Worm (Caenorhabditis elegans) whole organism, L4 larva: ENCODE measurements around the gene T26H8.5.

Experiments used
- F37D6.2 ChIP-seq: sonication (generic microtip); optimal IDR thresholded peaks from 2 replicates; lab custom pipeline; 2016; ENCODE audit warnings: mild to moderate bottlenecking, missing genetic modification characterization, missing compliant biosample characterization
- T20F7.1 ChIP-seq: fragments of 200-800 bp; sonication (Bioruptor generic); optimal IDR thresholded peaks from 2 replicates; lab custom pipeline; 2018; ENCODE audit warnings: mild to moderate bottlenecking, missing genetic modification characterization, missing compliant biosample characterization
- arid-1 ChIP-seq: fragments of 200-800 bp; sonication (Bioruptor generic); conservative IDR thresholded peaks from 2 replicates; pipeline ENCODE4 v1.3.6; 2022; ENCODE audit warnings: missing genetic modification reagents, missing genetic modification characterization, missing compliant biosample characterization
- ceh-20 ChIP-seq: fragments of 200-800 bp; sonication (Bioruptor generic); IDR thresholded peaks from 2 replicates; pipeline ENCODE4 v1.3.6; 2022; ENCODE audit warnings: missing genetic modification reagents, missing genetic modification characterization, missing compliant biosample characterization
- ceh-28 ChIP-seq: fragments of 150-350 bp; optimal IDR thresholded peaks from 2 replicates; lab custom pipeline; 2014; ENCODE audit warnings: missing biosample characterization, missing genetic modification reagents, missing genetic modification characterization
- ceh-32 ChIP-seq: sonication (generic microtip); optimal IDR thresholded peaks from 2 replicates; lab custom pipeline; 2016; ENCODE audit warnings: mild to moderate bottlenecking, missing genetic modification characterization, missing compliant biosample characterization; ENCODE audit not compliant: poor library complexity
- ceh-62 ChIP-seq: sonication (generic microtip); optimal IDR thresholded peaks from 2 replicates; lab custom pipeline; 2017; ENCODE audit warnings: missing biosample characterization, missing genetic modification characterization
- cey-2 ChIP-seq: sonication (generic microtip); optimal IDR thresholded peaks from 3 replicates; lab custom pipeline; 2017; ENCODE audit warnings: missing genetic modification characterization, mild to moderate bottlenecking, missing compliant biosample characterization, antibody characterized with exemption, borderline replicate concordance; ENCODE audit not compliant: insufficient read depth
- daf-8 ChIP-seq: fragments of 200-800 bp; sonication (Bioruptor generic); IDR thresholded peaks from 2 replicates; pipeline ENCODE4 v1.3.6; 2022; ENCODE audit warnings: missing genetic modification characterization, missing compliant biosample characterization
- dmd-6 ChIP-seq: fragments of 200-800 bp; sonication (Bioruptor generic); IDR thresholded peaks from 2 replicates; pipeline ENCODE4 v1.3.6; 2022; ENCODE audit warnings: missing genetic modification reagents, missing genetic modification characterization, missing compliant biosample characterization
- dpl-1 ChIP-seq: fragments of 150-350 bp; optimal IDR thresholded peaks from 2 replicates; lab custom pipeline; 2014; ENCODE audit warnings: missing biosample characterization, missing genetic modification reagents, missing genetic modification characterization
- dve-1 ChIP-seq: sonication (generic microtip); optimal IDR thresholded peaks from 2 replicates; lab custom pipeline; 2017; ENCODE audit warnings: antibody characterized with exemption, mild to moderate bottlenecking, missing genetic modification characterization, missing compliant biosample characterization; ENCODE audit not compliant: insufficient read depth
- egl-43 ChIP-seq: fragments of 200-800 bp; sonication (Bioruptor generic); IDR thresholded peaks from 2 replicates; pipeline ENCODE4 v1.3.6; 2022; ENCODE audit warnings: missing genetic modification reagents, missing genetic modification characterization, missing compliant biosample characterization
- hmg-1.1 ChIP-seq: fragments of 200-800 bp; sonication (Bioruptor generic); IDR thresholded peaks from 2 replicates; pipeline ENCODE4 v1.3.6; 2022; ENCODE audit warnings: missing genetic modification reagents, missing genetic modification characterization, missing compliant biosample characterization
- lim-7 ChIP-seq: fragments of 200-800 bp; sonication (Bioruptor generic); IDR thresholded peaks from 2 replicates; pipeline ENCODE4 v1.3.6; 2022; ENCODE audit warnings: missing genetic modification characterization, missing compliant biosample characterization
- lin-13 ChIP-seq: fragments of 150-350 bp; optimal IDR thresholded peaks from 2 replicates; lab custom pipeline; 2014; ENCODE audit warnings: missing biosample characterization, missing genetic modification reagents, missing genetic modification characterization
- lin-38 ChIP-seq: fragments of 200-800 bp; sonication (Bioruptor generic); IDR thresholded peaks from 2 replicates; pipeline ENCODE4 v1.3.6; 2022; ENCODE audit warnings: missing genetic modification reagents, missing genetic modification characterization, missing compliant biosample characterization
- lin-39 ChIP-seq: fragments of 150-350 bp; optimal IDR thresholded peaks from 2 replicates; lab custom pipeline; 2014; ENCODE audit warnings: missing biosample characterization, missing genetic modification reagents, missing genetic modification characterization
- lsy-2 ChIP-seq, 2 experiments: fragments of 150-350 bp in 1 of 2; sonication (generic microtip) in 1 of 2; optimal IDR thresholded peaks; 2 replicates each; lab custom pipeline; 2014 to 2017; ENCODE audit warnings: missing biosample characterization in 2 of 2, missing genetic modification characterization in 2 of 2
- mdt-29 ChIP-seq: fragments of 200-800 bp; sonication (Bioruptor generic); IDR thresholded peaks from 2 replicates; pipeline ENCODE4 v1.3.6; 2022; ENCODE audit warnings: missing genetic modification reagents, missing genetic modification characterization, missing compliant biosample characterization
- nhr-11 ChIP-seq: fragments of 150-350 bp; optimal IDR thresholded peaks from 2 replicates; lab custom pipeline; 2014; ENCODE audit warnings: missing biosample characterization, missing genetic modification characterization
- rbr-2 ChIP-seq: sonication (generic microtip); optimal IDR thresholded peaks from 2 replicates; lab custom pipeline; 2016; ENCODE audit warnings: missing genotype, missing genetic modification characterization, missing compliant biosample characterization
- sdz-12 ChIP-seq: fragments of 200-800 bp; sonication (Bioruptor generic); optimal IDR thresholded peaks from 2 replicates; lab custom pipeline; 2018; ENCODE audit warnings: mild to moderate bottlenecking, missing genetic modification characterization, missing compliant biosample characterization
- set-16 ChIP-seq: fragments of 200-800 bp; sonication (Bioruptor generic); IDR thresholded peaks from 2 replicates; pipeline ENCODE4 v1.3.6; 2022; ENCODE audit warnings: missing genetic modification reagents, missing genetic modification characterization, missing compliant biosample characterization
- unc-62 ChIP-seq, 3 experiments: fragments of 150-350 bp in 1 of 3; sonication (generic microtip); optimal IDR thresholded peaks in 2 of 3; peaks in 1 of 3; 1 replicate in 1 of 3; 2 replicates in 2 of 3; lab custom pipeline; 2014 to 2017; ENCODE audit warnings: missing biosample characterization in 3 of 3, missing genetic modification characterization in 3 of 3, missing genetic modification reagents in 3 of 3, missing genotype in 1 of 3
- vab-7 ChIP-seq: fragments of 200-800 bp; sonication (Bioruptor generic); IDR thresholded peaks from 2 replicates; pipeline ENCODE4 v1.3.6; 2022; ENCODE audit warnings: missing genetic modification reagents, missing genetic modification characterization, missing compliant biosample characterization
- zag-1 ChIP-seq: fragments of 150-350 bp; optimal IDR thresholded peaks from 2 replicates; lab custom pipeline; 2014; ENCODE audit warnings: missing biosample characterization, missing genetic modification characterization
- zfp-3 ChIP-seq: fragments of 200-800 bp; sonication (Bioruptor generic); conservative IDR thresholded peaks from 2 replicates; pipeline ENCODE4 v1.3.6; 2022; ENCODE audit warnings: missing genetic modification reagents, missing genetic modification characterization, missing compliant biosample characterization
- zip-2 ChIP-seq: fragments of 150-350 bp; optimal IDR thresholded peaks from 2 replicates; lab custom pipeline; 2014; ENCODE audit warnings: missing biosample characterization, missing genetic modification characterization
- ztf-11 ChIP-seq: fragments of 150-350 bp; optimal IDR thresholded peaks from 2 replicates; lab custom pipeline; 2014; ENCODE audit warnings: missing biosample characterization, missing genetic modification characterization

T26H8.5 gene

ce11 chrV:15290995-15291394 lies 14.4 kb downstream of the T26H8.5 start, which contains the start of gene cyp-34A2:
Gene cyp-34A2, minus strand, starts transcription at chrV:15291095.
- TF ChIP-seq ceh-20 (GFP tag; lab: Robert Waterston, UW) = no peak
- TF ChIP-seq lsy-2 (tag; optimal IDR thresholded peaks at IDR 0.05; lab: Kevin White, UChicago) = no peak
- no peak for TF ChIP-seq ztf-11 (tag; lab: Kevin White, UChicago)
- no peak for TF ChIP-seq mdt-29
- TF ChIP-seq dve-1 (tag; lab: Kevin White, UChicago) = no peak
- no peak for TF ChIP-seq egl-43
- TF ChIP-seq daf-8 (GFP tag; lab: Robert Waterston, UW) = no peak
- no peak for TF ChIP-seq unc-62 (GFP tag; optimal IDR thresholded peaks at IDR 0.05 in 1 of 2; lab: Kevin White, UChicago)
- no peak for TF ChIP-seq unc-62 (tag; optimal IDR thresholded peaks at IDR 0.05; lab: Kevin White, UChicago)
- no peak for TF ChIP-seq vab-7 (GFP tag; lab: Robert Waterston, UW)
- no peak for TF ChIP-seq lin-13
- no peak for TF ChIP-seq zfp-3 (GFP tag; lab: Robert Waterston, UW)
- no peak for TF ChIP-seq set-16
- no peak for TF ChIP-seq lin-38 (GFP tag; lab: Robert Waterston, UW)
- no peak for TF ChIP-seq zip-2 (tag; lab: Kevin White, UChicago)

ce11 chrV:15287856-15288255 lies 17.5 kb downstream of the T26H8.5 start, which contains the start of gene cyp-34A1:
Gene cyp-34A1, minus strand, starts transcription at chrV:15287956.
- TF ChIP-seq sdz-12 (GFP tag; lab: Kevin White, UChicago) = no peak
- TF ChIP-seq cey-2 (tag; lab: Kevin White, UChicago) = no peak
- TF ChIP-seq dpl-1 = no peak
- no peak for TF ChIP-seq unc-62 (GFP tag; optimal IDR thresholded peaks at IDR 0.05 in 1 of 2; lab: Kevin White, UChicago)
- no peak for TF ChIP-seq unc-62 (tag; optimal IDR thresholded peaks at IDR 0.05; lab: Kevin White, UChicago)
- TF ChIP-seq lin-13 = no peak
- no peak for TF ChIP-seq zag-1
- TF ChIP-seq rbr-2 (tag; lab: Kevin White, UChicago) = no peak
- no peak for TF ChIP-seq arid-1 (GFP tag; lab: Robert Waterston, UW)
- TF ChIP-seq F37D6.2 (tag; lab: Kevin White, UChicago) = no peak
- no peak for TF ChIP-seq ceh-28 (tag; lab: Kevin White, UChicago)
- no peak for TF ChIP-seq hmg-1.1 (GFP tag; lab: Robert Waterston, UW)

- TF ChIP-seq dmd-6 (GFP tag; lab: Robert Waterston, UW) (peak; percentile 96), T20F7.1 (GFP tag; lab: Kevin White, UChicago) (no peak)
Observed at ce11 chrV:15285984-15286383, 19.4 kb downstream of the T26H8.5 start.

- TF ChIP-seq lim-7 (no peak), cey-2 (tag; lab: Kevin White, UChicago) (no peak), ceh-32 (tag; lab: Kevin White, UChicago) (no peak), lin-39 (tag; lab: Kevin White, UChicago) (no peak), vab-7 (GFP tag; lab: Robert Waterston, UW) (no peak)
- TF ChIP-seq, all 104 proteins: peak for 0
Observed at ce11 chrV:15281279-15281949, 24.0 kb downstream of the T26H8.5 start, which contains the start of the genes srw-19 and srx-51. Gene srw-19, minus strand, starts transcription at chrV:15281379. Gene srx-51, plus strand, starts transcription at chrV:15281899.

ce11 chrV:15276915-15277314 lies 28.5 kb downstream of the T26H8.5 start, which contains the start of gene srw-17:
Gene srw-17, minus strand, starts transcription at chrV:15277015.
- TF ChIP-seq ceh-62 (tag; lab: Kevin White, UChicago) (no peak), nhr-11 (tag; lab: Kevin White, UChicago) (peak; percentile 19)
